Worm (Caenorhabditis elegans): ENCODE data around the gene mig-14.

Gene mig-14

DNA sequence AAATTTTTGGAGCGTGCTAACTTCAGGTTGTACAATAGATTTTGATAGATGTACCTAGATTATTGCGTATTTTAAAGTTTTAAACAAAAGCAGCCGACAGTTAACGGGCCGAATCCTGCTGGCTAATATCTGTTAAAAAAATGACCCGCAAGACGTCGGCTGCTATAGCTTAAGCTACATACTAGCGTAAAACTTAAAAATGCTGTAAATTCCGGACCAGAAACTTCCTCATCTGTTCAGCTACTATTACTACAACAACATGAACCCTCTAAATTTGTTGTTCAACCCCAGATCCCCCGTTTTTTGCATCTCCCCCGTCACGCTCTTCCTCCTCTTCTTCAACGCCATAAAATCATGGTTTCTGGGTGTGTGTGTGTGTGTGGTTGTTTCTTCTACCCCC, 45.4 kb downstream of the mig-14 start:
- TF ChIP-seq unc-62 (GFP tag; optimal IDR thresholded peaks at IDR 0.05) = no peak

DNA sequence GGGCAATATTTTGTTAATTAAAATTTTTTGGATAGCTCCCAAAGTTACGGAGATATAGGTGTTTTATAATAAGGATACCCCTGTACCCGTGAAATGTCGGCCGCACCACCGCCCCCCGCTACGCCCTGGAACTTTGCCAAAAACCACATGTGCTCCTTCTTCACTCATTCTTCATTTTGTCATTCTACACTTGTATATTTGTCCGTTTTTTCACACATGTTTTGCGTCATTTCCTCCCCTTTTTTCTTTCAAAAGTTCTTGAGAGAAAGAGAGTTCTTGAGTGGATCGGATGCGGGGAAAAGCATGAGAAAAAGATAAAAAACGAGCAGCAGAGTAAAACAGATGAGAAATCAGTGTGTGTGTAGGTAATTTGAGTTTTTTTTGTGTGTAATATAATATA, 47.3 kb downstream of the mig-14 start:
- TF ChIP-seq unc-62 (GFP tag; optimal IDR thresholded peaks at IDR 0.05) = no peak

DNA sequence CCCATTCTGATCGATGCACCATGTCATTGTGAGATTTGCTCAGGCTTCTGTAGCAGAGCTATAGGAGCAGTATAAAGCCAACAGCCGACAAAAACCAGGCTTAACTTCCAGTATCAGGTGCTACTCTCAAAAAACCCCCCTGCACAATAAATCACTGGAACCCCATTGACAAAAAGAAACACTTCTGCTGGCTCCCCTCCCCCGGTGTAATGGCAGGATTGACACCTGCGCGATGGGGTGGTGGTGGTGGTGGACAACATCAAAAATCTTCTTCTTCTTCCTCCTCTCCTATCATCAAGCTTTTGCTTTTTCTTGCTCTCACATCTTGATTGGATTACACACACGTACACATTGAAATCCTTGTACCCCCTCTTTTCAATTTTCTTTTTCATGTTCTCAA, 48.2 kb downstream of the mig-14 start:
- TF ChIP-seq unc-62 (GFP tag; optimal IDR thresholded peaks at IDR 0.05) = no peak

DNA sequence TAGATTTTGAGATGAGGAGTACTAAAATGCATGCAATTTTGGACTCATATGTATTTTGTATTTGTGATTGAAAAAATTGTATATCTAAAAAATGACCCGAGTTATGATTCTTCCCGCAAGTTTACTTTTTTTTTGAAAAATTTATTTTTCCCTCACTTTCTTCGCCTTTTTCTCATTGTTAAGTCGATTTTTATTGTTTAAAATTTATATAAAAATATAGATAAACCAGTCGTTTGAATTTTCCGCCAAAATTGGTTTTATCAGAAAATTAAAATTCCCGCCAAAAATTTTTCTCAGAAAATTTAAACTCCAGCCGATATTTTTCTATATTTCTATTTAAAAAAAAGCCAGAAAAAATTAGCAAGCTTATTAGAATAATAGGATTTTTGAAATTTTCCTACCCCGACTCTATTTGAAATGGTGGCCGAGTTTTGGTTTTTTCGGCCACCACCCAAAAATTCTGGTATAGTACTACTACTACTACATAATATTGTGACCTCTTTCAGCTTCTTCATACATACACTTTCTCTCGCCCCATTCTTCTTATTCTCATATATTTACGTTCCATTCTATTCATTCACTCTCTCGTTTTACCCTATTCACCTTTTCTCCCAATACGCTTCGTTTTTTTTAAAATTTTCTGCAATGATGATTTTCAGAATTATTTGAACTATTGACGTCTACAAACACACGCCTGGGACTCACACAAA, 50.2 kb downstream of the mig-14 start, which contains the start of gene ZK131.11:
ZK131.11 (plus strand) TSS at position 660 of the 710 bp plus-strand sequence.
- no peak for TF ChIP-seq unc-62 (GFP tag; optimal IDR thresholded peaks at IDR 0.05)

DNA sequence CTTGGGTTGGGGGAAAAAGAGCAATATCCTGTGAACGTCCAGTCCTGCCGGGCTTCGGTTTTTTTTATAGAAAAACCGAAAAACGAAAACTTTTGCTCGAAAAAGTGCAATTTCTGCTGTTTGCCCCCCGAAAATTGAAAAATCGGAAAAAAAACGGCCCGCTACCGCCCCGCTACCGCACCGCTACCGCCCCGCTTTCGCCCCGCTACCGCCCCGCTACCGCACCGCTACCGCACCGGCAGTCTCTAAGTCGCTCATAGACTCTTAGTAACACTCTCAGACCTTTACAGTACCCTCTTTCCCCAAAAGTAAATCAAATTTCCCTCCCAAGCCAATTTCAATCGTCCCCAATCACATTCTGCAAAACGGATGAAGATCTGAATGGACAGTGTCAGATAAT, 53.6 kb downstream of the mig-14 start:
- TF ChIP-seq unc-62 (GFP tag; optimal IDR thresholded peaks at IDR 0.05) = no peak

DNA sequence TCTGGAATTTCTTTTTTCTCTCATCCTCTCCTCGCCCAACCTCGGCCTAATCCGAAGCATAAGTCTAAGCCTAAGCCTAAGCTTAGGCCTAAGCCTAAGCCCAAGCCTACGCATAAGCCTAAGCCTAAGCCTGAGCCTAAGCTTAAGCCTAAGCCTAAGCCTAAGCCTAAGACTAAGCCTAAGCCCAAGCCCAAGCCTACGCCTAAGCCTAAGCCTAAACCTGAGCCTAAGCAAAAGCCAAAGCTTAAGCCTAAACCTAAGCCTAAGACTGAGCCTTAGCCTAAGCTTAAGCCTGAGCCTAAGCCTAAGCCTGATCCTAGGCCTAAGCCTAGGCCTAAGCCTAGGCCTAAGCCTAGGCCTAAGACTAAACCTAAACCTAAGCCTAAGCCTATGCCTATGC, 54.8 kb downstream of the mig-14 start:
- TF ChIP-seq unc-62 (GFP tag; optimal IDR thresholded peaks at IDR 0.05) = no peak

All from whole organism, dauer.